Worm (Caenorhabditis elegans): ENCODE data around the gene C52E2.3.

The C52E2.3 gene

ce11 chrII:1870875-1871592 is 20.0 kb downstream of the C52E2.3 start, which contains the start of gene math-10:
math-10 (plus strand) TSS chrII:1871542.
- TF ChIP-seq pqm-1 (tag; optimal IDR thresholded peaks at IDR 0.05) (no peak), elt-2 (tag; optimal IDR thresholded peaks at IDR 0.05) (peak; percentile 71)

ce11 chrII:1875658-1876057 is 24.6 kb downstream of the C52E2.3 start, which contains the start of gene math-13:
math-13 (plus strand) TSS chrII:1875958.
- TF ChIP-seq egl-27 (tag; optimal IDR thresholded peaks at IDR 0.05): no peak
- no peak for TF ChIP-seq zag-1 (tag; optimal IDR thresholded peaks at IDR 0.05)
- no peak for TF ChIP-seq jun-1 (tag; optimal IDR thresholded peaks at IDR 0.05)
- TF ChIP-seq nhr-237 (tag; optimal IDR thresholded peaks at IDR 0.05): no peak
- no peak for TF ChIP-seq elt-1 (tag; optimal IDR thresholded peaks at IDR 0.05)
- no peak for TF ChIP-seq elt-3 (tag; optimal IDR thresholded peaks at IDR 0.05)
- no peak for TF ChIP-seq pqm-1 (tag; optimal IDR thresholded peaks at IDR 0.05)
- TF ChIP-seq sea-2 (GFP tag; optimal IDR thresholded peaks at IDR 0.05): no peak
- no peak for TF ChIP-seq fkh-10 (GFP tag; optimal IDR thresholded peaks at IDR 0.05)
- TF ChIP-seq ceh-16 (tag; optimal IDR thresholded peaks at IDR 0.05): no peak
- no peak for TF ChIP-seq daf-12 (tag; optimal IDR thresholded peaks at IDR 0.05)
- no peak for TF ChIP-seq nhr-43 (tag; optimal IDR thresholded peaks at IDR 0.05; ENCODE audit: poor library complexity, severe bottlenecking)
- TF ChIP-seq ztf-11 (tag; optimal IDR thresholded peaks at IDR 0.05): no peak
- TF ChIP-seq pha-4 (tag; optimal IDR thresholded peaks at IDR 0.05): no peak
- no peak for TF ChIP-seq nhr-28 (tag; optimal IDR thresholded peaks at IDR 0.05)
- no peak for TF ChIP-seq ceh-82 (tag; optimal IDR thresholded peaks at IDR 0.05)
- TF ChIP-seq fkh-2 (tag; optimal IDR thresholded peaks at IDR 0.05): no peak

- TF ChIP-seq nhr-12 (tag; optimal IDR thresholded peaks at IDR 0.05) (no peak), tbx-2 (tag; optimal IDR thresholded peaks at IDR 0.05) (no peak), ZK546.5 (tag; optimal IDR thresholded peaks at IDR 0.05) (no peak)
Observed at ce11 chrII:1878663-1879062, 27.6 kb downstream of the C52E2.3 start, which contains the start of gene math-16. math-16 (minus strand) TSS chrII:1878763.

- no peak for TF ChIP-seq jun-1 (tag; optimal IDR thresholded peaks at IDR 0.05)
- TF ChIP-seq tbx-2 (tag; optimal IDR thresholded peaks at IDR 0.05): no peak
- no peak for TF ChIP-seq sea-2 (GFP tag; optimal IDR thresholded peaks at IDR 0.05)
- no peak for TF ChIP-seq ama-1 (optimal IDR thresholded peaks at IDR 0.05)
- no peak for TF ChIP-seq elt-1 (tag; optimal IDR thresholded peaks at IDR 0.05)
- TF ChIP-seq nhr-76 (tag; optimal IDR thresholded peaks at IDR 0.05): no peak
- no peak for TF ChIP-seq nhr-12 (tag; optimal IDR thresholded peaks at IDR 0.05)
- TF ChIP-seq pha-4 (tag; optimal IDR thresholded peaks at IDR 0.05): no peak
- no peak for TF ChIP-seq egl-5 (tag; optimal IDR thresholded peaks at IDR 0.05)
- no peak for TF ChIP-seq nhr-23 (tag; optimal IDR thresholded peaks at IDR 0.05)
- no peak for TF ChIP-seq fkh-2 (tag; optimal IDR thresholded peaks at IDR 0.05)
- TF ChIP-seq snpc-4 (tag; optimal IDR thresholded peaks at IDR 0.05): no peak
- no peak for TF ChIP-seq nhr-11 (tag; optimal IDR thresholded peaks at IDR 0.05)
- no peak for TF ChIP-seq ztf-11 (tag; optimal IDR thresholded peaks at IDR 0.05)
- TF ChIP-seq ZK546.5 (tag; optimal IDR thresholded peaks at IDR 0.05): no peak
- TF ChIP-seq nhr-25 (tag; optimal IDR thresholded peaks at IDR 0.05): no peak
- no peak for TF ChIP-seq nhr-237 (tag; optimal IDR thresholded peaks at IDR 0.05)
- TF ChIP-seq mml-1 (tag; optimal IDR thresholded peaks at IDR 0.05): no peak
Observed at ce11 chrII:1882705-1883104, 31.7 kb downstream of the C52E2.3 start, which contains the start of gene math-5. math-5 (minus strand) TSS chrII:1882805.

- TF ChIP-seq nhr-77 (tag; optimal IDR thresholded peaks at IDR 0.05): no peak
- TF ChIP-seq ceh-28 (tag; optimal IDR thresholded peaks at IDR 0.05): no peak
Observed at ce11 chrII:1884635-1885034, 33.6 kb downstream of the C52E2.3 start, which contains the start of gene math-6. math-6 (minus strand) TSS chrII:1884735.

DNA sequence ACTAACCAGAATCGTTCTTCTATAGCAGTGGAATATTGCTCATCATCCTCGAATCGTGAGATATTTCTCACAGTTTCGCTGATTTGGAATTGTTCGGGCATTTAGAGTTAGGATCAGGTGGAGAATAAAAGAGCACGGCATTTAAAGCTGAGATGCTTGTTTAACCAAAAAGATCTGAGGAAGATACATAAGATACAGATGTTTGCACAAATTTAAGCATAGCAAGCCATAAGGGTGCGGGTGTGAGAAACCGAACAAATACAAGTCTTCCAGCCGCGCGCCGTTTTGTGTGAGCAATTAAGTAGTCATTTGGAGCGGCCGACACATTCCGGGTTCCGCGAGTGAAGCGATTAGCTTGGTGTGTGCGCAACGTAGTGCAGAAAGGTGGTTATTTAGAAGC is 35.3 kb downstream of the C52E2.3 start, which contains the start of gene math-7:
Gene math-7, minus strand, starts transcription at position 101 of the 400 bp plus-strand sequence.
- TF ChIP-seq nhr-67 (tag; optimal IDR thresholded peaks at IDR 0.05) (no peak), ceh-82 (tag; optimal IDR thresholded peaks at IDR 0.05) (no peak), ceh-16 (tag; optimal IDR thresholded peaks at IDR 0.05) (no peak), elt-2 (tag; optimal IDR thresholded peaks at IDR 0.05) (no peak), hmg-11 (tag; optimal IDR thresholded peaks at IDR 0.05) (no peak), nhr-25 (tag; optimal IDR thresholded peaks at IDR 0.05) (no peak), nfya-1 (tag; optimal IDR thresholded peaks at IDR 0.05; ENCODE audit: insufficient read depth) (no peak), daf-12 (tag; optimal IDR thresholded peaks at IDR 0.05) (no peak), R02D3.7 (tag; optimal IDR thresholded peaks at IDR 0.05) (no peak), snpc-4 (tag; optimal IDR thresholded peaks at IDR 0.05) (no peak), ztf-11 (tag; optimal IDR thresholded peaks at IDR 0.05) (no peak), fkh-2 (tag; optimal IDR thresholded peaks at IDR 0.05) (no peak), sea-2 (GFP tag; optimal IDR thresholded peaks at IDR 0.05) (no peak), ztf-4 (tag; optimal IDR thresholded peaks at IDR 0.05) (no peak), nhr-237 (tag; optimal IDR thresholded peaks at IDR 0.05) (no peak)
